Worm (Caenorhabditis elegans) whole organism, midembryonic: ENCODE data around the gene F37C4.4.

ENCODE experiments used
- T22C8.4 ChIP-seq: fragments of 200-800 bp; sonication (Bioruptor generic); IDR thresholded peaks from 2 replicates; pipeline ENCODE4 v1.3.6; 2022; ENCODE audit warnings: missing genetic modification characterization, missing compliant biosample characterization
- cog-1 ChIP-seq: sonication (generic microtip); optimal IDR thresholded peaks from 2 replicates; lab custom pipeline; 2016; ENCODE audit warnings: missing genetic modification characterization, missing compliant biosample characterization
- flt-1 ChIP-seq: fragments of 200-800 bp; sonication (Bioruptor generic); IDR thresholded peaks from 2 replicates; pipeline ENCODE4 v1.3.6; 2022; ENCODE audit warnings: missing genetic modification characterization, missing compliant biosample characterization
- klf-2 ChIP-seq: fragments of 200-800 bp; sonication (Bioruptor generic); conservative IDR thresholded peaks from 2 replicates; pipeline ENCODE4 v1.3.6; 2022; ENCODE audit warnings: missing genetic modification reagents, missing genetic modification characterization, missing compliant biosample characterization
- med-1 ChIP-seq: sonication (generic microtip); optimal IDR thresholded peaks from 2 replicates; lab custom pipeline; 2017; ENCODE audit warnings: missing genetic modification characterization, mild to moderate bottlenecking, missing compliant biosample characterization, antibody characterized with exemption, missing genetic modification reagents; ENCODE audit not compliant: insufficient read depth
- ref-1 ChIP-seq: fragments of 200-800 bp; sonication (Bioruptor generic); conservative IDR thresholded peaks from 2 replicates; pipeline ENCODE4 v1.3.6; 2022; ENCODE audit warnings: missing genetic modification reagents, missing genetic modification characterization, missing compliant biosample characterization
- tab-1 ChIP-seq: fragments of 200-800 bp; sonication (Bioruptor generic); IDR thresholded peaks from 2 replicates; pipeline ENCODE4 v1.3.6; 2022; ENCODE audit warnings: missing genetic modification characterization, missing compliant biosample characterization
- ztf-23 ChIP-seq: fragments of 200-800 bp; sonication (Bioruptor generic); IDR thresholded peaks from 2 replicates; pipeline ENCODE4 v1.3.6; 2022; ENCODE audit warnings: missing genetic modification reagents, missing genetic modification characterization, missing compliant biosample characterization
- ztf-29 ChIP-seq: fragments of 200-800 bp; sonication (Bioruptor generic); IDR thresholded peaks from 2 replicates; pipeline ENCODE4 v1.3.6; 2022; ENCODE audit warnings: missing genetic modification reagents, missing genetic modification characterization, missing compliant biosample characterization

Gene F37C4.4

DNA sequence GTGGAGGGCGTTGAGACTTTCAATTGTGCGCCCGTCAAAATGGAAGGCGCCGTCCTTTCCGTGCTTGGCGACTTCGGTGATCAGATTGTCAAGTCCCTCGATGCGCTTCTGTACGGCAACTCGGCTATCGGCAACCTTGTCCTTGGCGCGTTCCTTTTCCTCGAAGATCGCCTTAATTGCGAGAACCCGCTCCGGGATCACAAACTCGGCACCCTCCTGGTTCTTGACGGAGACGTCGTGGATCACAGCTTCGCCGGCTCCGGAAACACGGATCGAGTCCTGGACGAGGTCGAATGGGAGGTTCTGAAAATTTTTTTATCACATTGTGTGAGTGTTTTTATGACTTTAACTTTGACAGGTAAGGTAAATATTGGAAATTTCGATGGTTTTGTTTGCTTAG, 6.1 kb downstream of the F37C4.4 start:
- TF ChIP-seq klf-2 (GFP tag; lab: Robert Waterston, UW), result no peak
- no peak for TF ChIP-seq flt-1
- no peak for TF ChIP-seq T22C8.4
- no peak for TF ChIP-seq ztf-29 (GFP tag; lab: Robert Waterston, UW)
- no peak for TF ChIP-seq med-1
- TF ChIP-seq cog-1, result no peak
- no peak for TF ChIP-seq tab-1 (GFP tag; lab: Robert Waterston, UW)
- no peak for TF ChIP-seq ztf-23 (GFP tag; lab: Robert Waterston, UW)
- no peak for TF ChIP-seq ref-1

DNA sequence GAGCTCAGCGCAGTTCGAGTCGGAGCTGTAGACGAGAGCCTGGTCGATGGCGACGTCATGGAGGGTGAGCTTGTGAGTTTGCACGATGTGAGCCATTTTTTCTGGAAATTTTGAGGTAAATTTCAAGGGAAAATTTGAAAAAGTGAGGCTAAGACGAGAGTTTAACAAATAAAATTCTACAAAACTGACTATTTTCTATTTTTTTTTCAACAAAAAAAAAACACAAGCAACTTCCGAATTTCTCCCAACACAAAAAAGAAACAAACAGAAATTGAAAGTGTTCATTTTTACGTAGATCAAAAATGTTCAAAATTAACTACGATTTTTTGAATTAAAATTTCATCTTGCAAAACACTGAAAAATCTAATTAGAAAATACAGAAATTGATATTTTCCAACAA, 6.6 kb downstream of the F37C4.4 start, which contains the start of gene F37C4.5:
TSS of gene F37C4.5 (minus strand) at position 101 of the 400 bp plus-strand sequence.
- no peak for TF ChIP-seq med-1
- TF ChIP-seq ztf-29 (GFP tag; lab: Robert Waterston, UW), result no peak
- TF ChIP-seq cog-1, result no peak
- TF ChIP-seq klf-2 (GFP tag; lab: Robert Waterston, UW), result no peak
- no peak for TF ChIP-seq ref-1
- no peak for TF ChIP-seq ztf-23 (GFP tag; lab: Robert Waterston, UW)
- TF ChIP-seq T22C8.4, result no peak
- TF ChIP-seq tab-1 (GFP tag; lab: Robert Waterston, UW), result no peak
- TF ChIP-seq flt-1, result no peak

ce11 chrIV:3874417-3874816, 7.3 kb downstream of the F37C4.4 start:
- TF ChIP-seq T22C8.4, result no peak

ce11 chrIV:3875260-3875659, 8.2 kb downstream of the F37C4.4 start:
- no peak for TF ChIP-seq med-1
- no peak for TF ChIP-seq ref-1
- TF ChIP-seq klf-2 (GFP tag; lab: Robert Waterston, UW), result no peak
- no peak for TF ChIP-seq ztf-23 (GFP tag; lab: Robert Waterston, UW)
- no peak for TF ChIP-seq ztf-29 (GFP tag; lab: Robert Waterston, UW)
- no peak for TF ChIP-seq T22C8.4
- TF ChIP-seq flt-1, result no peak
- no peak for TF ChIP-seq tab-1 (GFP tag; lab: Robert Waterston, UW)
- TF ChIP-seq cog-1, result no peak

DNA sequence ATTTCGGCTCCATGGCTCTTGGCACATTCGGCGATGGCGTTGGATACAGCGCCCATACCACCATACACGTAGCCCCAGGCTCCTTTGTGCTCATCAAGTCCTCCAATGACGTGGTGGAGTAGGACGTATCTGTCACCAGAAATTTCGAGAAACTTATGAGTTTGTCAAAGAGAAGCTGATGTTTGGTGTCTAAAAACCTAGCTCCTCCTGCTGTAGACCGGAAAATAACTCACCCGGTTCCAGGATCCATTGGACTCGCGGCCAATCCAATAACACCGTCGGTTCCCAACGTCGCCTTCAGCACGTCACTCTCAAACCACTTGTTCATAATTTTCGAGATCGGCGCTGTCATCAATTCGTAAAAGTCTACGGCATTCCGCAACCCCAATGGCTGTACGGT, 9.8 kb downstream of the F37C4.4 start:
- TF ChIP-seq cog-1, result no peak
- TF ChIP-seq ref-1, result no peak
- TF ChIP-seq ztf-29 (GFP tag; lab: Robert Waterston, UW), result no peak
- no peak for TF ChIP-seq T22C8.4
- TF ChIP-seq klf-2 (GFP tag; lab: Robert Waterston, UW), result no peak
- TF ChIP-seq tab-1 (GFP tag; lab: Robert Waterston, UW), result no peak
- TF ChIP-seq ztf-23 (GFP tag; lab: Robert Waterston, UW), result no peak
- TF ChIP-seq med-1, result no peak
- no peak for TF ChIP-seq flt-1

ce11 chrIV:3878283-3878938, 11.3 kb downstream of the F37C4.4 start, which contains the start of gene F37C4.6:
TSS of gene F37C4.6 (minus strand) at chrIV:3878333.
- TF ChIP-seq med-1, result no peak
- TF ChIP-seq T22C8.4, result no peak
- TF ChIP-seq ztf-29 (GFP tag; lab: Robert Waterston, UW), result no peak
- no peak for TF ChIP-seq flt-1
- no peak for TF ChIP-seq cog-1
- TF ChIP-seq ztf-23 (GFP tag; lab: Robert Waterston, UW), result no peak
- TF ChIP-seq ref-1, result no peak
- TF ChIP-seq tab-1 (GFP tag; lab: Robert Waterston, UW), result no peak
- no peak for TF ChIP-seq klf-2 (GFP tag; lab: Robert Waterston, UW)

- TF ChIP-seq ztf-29 (GFP tag; lab: Robert Waterston, UW), result no peak
- no peak for TF ChIP-seq tab-1 (GFP tag; lab: Robert Waterston, UW)
- no peak for TF ChIP-seq ref-1
- TF ChIP-seq ztf-23 (GFP tag; lab: Robert Waterston, UW), result no peak
- TF ChIP-seq med-1, result no peak
- no peak for TF ChIP-seq T22C8.4
- no peak for TF ChIP-seq cog-1
- no peak for TF ChIP-seq flt-1
- no peak for TF ChIP-seq klf-2 (GFP tag; lab: Robert Waterston, UW)
Observed at ce11 chrIV:3881119-3881518, 14.0 kb downstream of the F37C4.4 start, which contains the start of the genes F37C4.8 and oac-23. TSS of gene F37C4.8 (minus strand) at chrIV:3881219. TSS of gene oac-23 (plus strand) at chrIV:3881441.

- TF ChIP-seq ztf-29 (GFP tag; lab: Robert Waterston, UW) (no peak), med-1 (no peak), ref-1 (no peak), tab-1 (GFP tag; lab: Robert Waterston, UW) (no peak), T22C8.4 (no peak), klf-2 (GFP tag; lab: Robert Waterston, UW) (no peak), cog-1 (no peak), flt-1 (no peak), ztf-23 (GFP tag; lab: Robert Waterston, UW) (no peak)
Observed at ce11 chrIV:3885369-3885768, 18.3 kb downstream of the F37C4.4 start, which contains the start of gene oac-22. TSS of gene oac-22 (plus strand) at chrIV:3885669.

- TF ChIP-seq cog-1, result no peak
- no peak for TF ChIP-seq T22C8.4
- TF ChIP-seq flt-1, result no peak
- no peak for TF ChIP-seq ztf-29 (GFP tag; lab: Robert Waterston, UW)
- TF ChIP-seq ztf-23 (GFP tag; lab: Robert Waterston, UW), result no peak
- no peak for TF ChIP-seq med-1
- no peak for TF ChIP-seq tab-1 (GFP tag; lab: Robert Waterston, UW)
- TF ChIP-seq klf-2 (GFP tag; lab: Robert Waterston, UW), result no peak
- no peak for TF ChIP-seq ref-1
Observed at ce11 chrIV:3888963-3889362, 21.9 kb downstream of the F37C4.4 start, which contains the start of gene oac-21. TSS of gene oac-21 (plus strand) at chrIV:3889263.

DNA sequence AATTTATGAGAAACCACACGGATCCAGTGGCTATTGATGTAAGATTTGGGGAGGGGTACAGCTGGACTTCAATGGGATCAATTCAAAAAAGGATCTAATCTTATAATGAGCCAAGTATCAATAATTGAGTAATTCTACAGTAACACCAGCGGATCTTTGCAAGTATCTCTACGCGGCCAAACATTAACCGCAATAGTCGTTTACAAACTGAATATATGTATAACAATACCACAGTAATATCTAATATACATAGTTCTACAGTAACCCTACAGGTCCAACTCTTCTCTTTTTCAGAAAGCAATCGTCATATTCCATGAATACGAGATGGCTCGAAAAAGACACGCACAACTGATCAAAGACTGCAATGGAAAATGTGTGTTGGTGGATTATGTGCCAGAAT, 24.9 kb downstream of the F37C4.4 start, which contains the start of gene F56D6.9:
TSS of gene F56D6.9 (plus strand) at position 301 of the 400 bp plus-strand sequence.
- TF ChIP-seq T22C8.4 (no peak), tab-1 (GFP tag; lab: Robert Waterston, UW) (no peak), flt-1 (no peak), ztf-29 (GFP tag; lab: Robert Waterston, UW) (no peak), med-1 (no peak), ztf-23 (GFP tag; lab: Robert Waterston, UW) (no peak)
